Fruit fly (Drosophila melanogaster): ENCODE data around the gene mRpL47.

- no peak for TF ChIP-seq psq (optimal IDR thresholded peaks at IDR 0.05)
- TF ChIP-seq pan (optimal IDR thresholded peaks at IDR 0.05), result no peak
- peak in 1 of 2 experiments; percentile 12 for TF ChIP-seq EcR (GFP tag; optimal IDR thresholded peaks at IDR 0.05)
These were observed 3.3 kb downstream of the mRpL47 start for dm6 chr3R:9512193-9513051.
